Fruit fly (Drosophila melanogaster) whole organism, embryonic: ENCODE measurements around the gene btz.

Experiments used
- BEAF-32 ChIP-seq: fragments of 200-800 bp; sonication (Bioruptor generic); optimal IDR thresholded peaks from 3 replicates; lab custom pipeline; 2017; ENCODE audit warnings: missing biosample characterization, missing genetic modification characterization, mild to moderate bottlenecking, moderate library complexity, missing genetic modification reagents
- CG10147 ChIP-seq: fragments of 200-800 bp; sonication (Bioruptor generic); optimal IDR thresholded peaks from 2 replicates; lab custom pipeline; 2019; ENCODE audit warnings: missing biosample characterization, mild to moderate bottlenecking, missing genetic modification characterization, moderate library complexity
- CG11085 ChIP-seq: fragments of 200-800 bp; sonication (Bioruptor generic); IDR thresholded peaks from 2 replicates; pipeline ENCODE4 v1.3.6; 2022; ENCODE audit warnings: missing biosample characterization, missing genetic modification characterization
- CG12299 ChIP-seq: fragments of 200-800 bp; sonication (Bioruptor generic); optimal IDR thresholded peaks from 2 replicates; lab custom pipeline; 2018; ENCODE audit warnings: missing biosample characterization, mild to moderate bottlenecking, missing genetic modification characterization
- CG13624 ChIP-seq: fragments of 200-800 bp; sonication (Bioruptor generic); optimal IDR thresholded peaks from 2 replicates; lab custom pipeline; 2016; ENCODE audit warnings: missing biosample characterization, missing genetic modification characterization
- CG13894 ChIP-seq: fragments of 200-800 bp; sonication (Bioruptor generic); optimal IDR thresholded peaks from 3 replicates; lab custom pipeline; 2018; ENCODE audit warnings: missing biosample characterization, mild to moderate bottlenecking, missing genetic modification characterization, moderate library complexity
- CG15696 ChIP-seq: fragments of 200-800 bp; sonication (Bioruptor generic); optimal IDR thresholded peaks from 2 replicates; lab custom pipeline; 2019; ENCODE audit warnings: missing biosample characterization, mild to moderate bottlenecking, missing genetic modification characterization, moderate library complexity
- CG1647 ChIP-seq: fragments of 200-800 bp; sonication (Bioruptor generic); optimal IDR thresholded peaks from 3 replicates; lab custom pipeline; 2016; ENCODE audit warnings: missing biosample characterization, missing genetic modification characterization
- CG17186 ChIP-seq: fragments of 200-800 bp; sonication (Bioruptor generic); optimal IDR thresholded peaks from 3 replicates; lab custom pipeline; 2017; ENCODE audit warnings: missing biosample characterization, missing genetic modification reagents, missing genetic modification characterization
- CG17802 ChIP-seq: fragments of 200-800 bp; sonication (Bioruptor generic); optimal IDR thresholded peaks from 2 replicates; lab custom pipeline; 2018; ENCODE audit warnings: missing biosample characterization, mild to moderate bottlenecking, missing genetic modification characterization, moderate library complexity
- CG2120 ChIP-seq: fragments of 200-800 bp; sonication (Bioruptor generic); optimal IDR thresholded peaks from 3 replicates; lab custom pipeline; 2016; ENCODE audit warnings: missing biosample characterization, missing genetic modification characterization
- CG31365 ChIP-seq: fragments of 200-800 bp; sonication (Bioruptor generic); optimal IDR thresholded peaks from 2 replicates; lab custom pipeline; 2018; ENCODE audit warnings: missing biosample characterization, mild to moderate bottlenecking, missing genetic modification characterization
- CG33213 ChIP-seq: fragments of 200-800 bp; sonication (Bioruptor generic); optimal IDR thresholded peaks from 3 replicates; lab custom pipeline; 2016; ENCODE audit warnings: missing biosample characterization, missing genetic modification characterization
- CG7271 ChIP-seq: fragments of 200-800 bp; sonication (Bioruptor generic); optimal IDR thresholded peaks from 2 replicates; lab custom pipeline; 2018; ENCODE audit warnings: missing biosample characterization, mild to moderate bottlenecking, missing genetic modification characterization, moderate library complexity
- CG9932 ChIP-seq: fragments of 200-800 bp; sonication (Bioruptor generic); IDR thresholded peaks from 2 replicates; pipeline ENCODE4 v1.3.6; 2022; ENCODE audit warnings: missing biosample characterization, missing genetic modification characterization
- Fer1 ChIP-seq: fragments of 200-800 bp; sonication (Bioruptor generic); optimal IDR thresholded peaks from 2 replicates; lab custom pipeline; 2017; ENCODE audit warnings: missing biosample characterization, mild to moderate bottlenecking, missing genetic modification characterization
- HLHmδ ChIP-seq: fragments of 200-800 bp; sonication (Bioruptor generic); optimal IDR thresholded peaks from 2 replicates; lab custom pipeline; 2018; ENCODE audit warnings: missing biosample characterization, mild to moderate bottlenecking, missing genetic modification characterization, moderate library complexity
- Med ChIP-seq: fragments of 200-800 bp; sonication (Bioruptor generic); peaks from one replicate; lab custom pipeline; 2016; ENCODE audit warnings: missing biosample characterization, missing genetic modification characterization, mild to moderate bottlenecking, inconsistent platforms, moderate library complexity
- Meics ChIP-seq: fragments of 200-800 bp; sonication (Bioruptor generic); optimal IDR thresholded peaks from 2 replicates; lab custom pipeline; 2017; ENCODE audit warnings: missing biosample characterization, mild to moderate bottlenecking, missing genetic modification characterization
- NFAT ChIP-seq: fragments of 200-800 bp; sonication (Bioruptor generic); IDR thresholded peaks from 2 replicates; pipeline ENCODE4 v1.3.6; 2022; ENCODE audit warnings: missing biosample characterization, missing genetic modification characterization
- Oli ChIP-seq: fragments of 200-800 bp; sonication (Bioruptor generic); optimal IDR thresholded peaks from 2 replicates; lab custom pipeline; 2018; ENCODE audit warnings: missing biosample characterization, mild to moderate bottlenecking, missing genetic modification characterization, moderate library complexity
- abd-A ChIP-seq: fragments of 200-800 bp; sonication (Bioruptor generic); optimal IDR thresholded peaks from 3 replicates; lab custom pipeline; 2019; ENCODE audit warnings: missing biosample characterization, mild to moderate bottlenecking, missing genetic modification characterization, moderate library complexity
- br ChIP-seq: fragments of >200 bp; optimal IDR thresholded peaks from 2 replicates; lab custom pipeline; 2017
- chinmo ChIP-seq: fragments of 200-800 bp; sonication (Bioruptor generic); IDR thresholded peaks from 4 replicates; pipeline ENCODE4 v1.3.6; 2022; ENCODE audit warnings: missing biosample characterization, missing genetic modification characterization; ENCODE audit not compliant: partially characterized antibody
- corto ChIP-seq: fragments of 200-800 bp; sonication (Bioruptor generic); optimal IDR thresholded peaks from 2 replicates; lab custom pipeline; 2016; ENCODE audit warnings: missing biosample characterization, mild to moderate bottlenecking, missing genetic modification characterization, moderate library complexity
- eve ChIP-seq, 2 experiments: fragments of >200 bp; optimal IDR thresholded peaks; 2 replicates each; lab custom pipeline; 2017; ENCODE audit warnings: missing biosample characterization in 2 of 2, missing genetic modification characterization in 2 of 2
- gcm2 ChIP-seq: fragments of 200-800 bp; sonication (Bioruptor generic); optimal IDR thresholded peaks from 2 replicates; lab custom pipeline; 2016; ENCODE audit warnings: missing biosample characterization, missing genetic modification characterization
- gem ChIP-seq: fragments of 200-800 bp; sonication (Bioruptor generic); optimal IDR thresholded peaks from 2 replicates; lab custom pipeline; 2019; ENCODE audit warnings: missing biosample characterization, mild to moderate bottlenecking, missing genetic modification characterization, moderate library complexity
- grau ChIP-seq: fragments of 200-800 bp; optimal IDR thresholded peaks from 3 replicates; lab custom pipeline; 2019; ENCODE audit warnings: missing biosample characterization, mild to moderate bottlenecking, missing genetic modification characterization, moderate library complexity
- gro ChIP-seq: fragments of 200-800 bp; sonication (Bioruptor generic); optimal IDR thresholded peaks from 2 replicates; lab custom pipeline; 2016; ENCODE audit warnings: missing biosample characterization, missing genetic modification characterization
- h ChIP-seq: fragments of >200 bp; optimal IDR thresholded peaks from 2 replicates; lab custom pipeline; 2017
- insv ChIP-seq, 2 experiments: fragments of 200-800 bp; sonication (Bioruptor generic); optimal IDR thresholded peaks; 3 replicates each; lab custom pipeline; 2016 to 2018; ENCODE audit warnings: missing biosample characterization in 2 of 2, missing genetic modification characterization in 2 of 2
- jigr1 ChIP-seq: fragments of 200-800 bp; sonication (Bioruptor generic); IDR thresholded peaks from 3 replicates; pipeline ENCODE4 v1.3.6; 2022; ENCODE audit warnings: missing biosample characterization, missing genetic modification characterization
- kah ChIP-seq: fragments of 200-800 bp; sonication (Bioruptor generic); optimal IDR thresholded peaks from 2 replicates; lab custom pipeline; 2018; ENCODE audit warnings: missing biosample characterization, mild to moderate bottlenecking, missing genetic modification characterization
- lilli ChIP-seq: fragments of 200-800 bp; sonication (Bioruptor generic); optimal IDR thresholded peaks from 3 replicates; lab custom pipeline; 2016; ENCODE audit warnings: missing biosample characterization, missing genetic modification characterization
- lov ChIP-seq, 2 experiments: fragments of 200-800 bp in 1 of 2; fragments of >200 bp in 1 of 2; sonication (Bioruptor generic) in 1 of 2; IDR thresholded peaks in 1 of 2; optimal IDR thresholded peaks in 1 of 2; 2 replicates in 1 of 2; 3 replicates in 1 of 2; pipeline versions ENCODE4 v1.3.6 to Lab custom; 2017 to 2022; ENCODE audit warnings: missing biosample characterization in 1 of 2, missing genetic modification characterization in 1 of 2
- mld ChIP-seq: fragments of 200-800 bp; sonication (Bioruptor generic); IDR thresholded peaks from 3 replicates; pipeline ENCODE4 v1.3.6; 2022; ENCODE audit warnings: missing biosample characterization, missing genetic modification characterization; ENCODE audit not compliant: partially characterized antibody
- nmo ChIP-seq: fragments of 200-800 bp; sonication (Bioruptor generic); optimal IDR thresholded peaks from 2 replicates; lab custom pipeline; 2018; ENCODE audit warnings: missing biosample characterization, mild to moderate bottlenecking, missing genetic modification characterization, moderate library complexity
- onecut ChIP-seq: fragments of 200-800 bp; sonication (Bioruptor generic); IDR thresholded peaks from 2 replicates; pipeline ENCODE4 v1.3.6; 2022; ENCODE audit warnings: missing biosample characterization, missing genetic modification characterization
- phol ChIP-seq: fragments of 200-800 bp; sonication (Bioruptor generic); optimal IDR thresholded peaks from 3 replicates; lab custom pipeline; 2018; ENCODE audit warnings: missing biosample characterization, mild to moderate bottlenecking, missing genetic modification characterization, moderate library complexity
- pita ChIP-seq: fragments of 200-800 bp; sonication (Bioruptor generic); optimal IDR thresholded peaks from 2 replicates; lab custom pipeline; 2017; ENCODE audit warnings: missing biosample characterization, mild to moderate bottlenecking, missing genetic modification characterization
- pzg ChIP-seq: fragments of 200-800 bp; sonication (Bioruptor generic); optimal IDR thresholded peaks from 3 replicates; lab custom pipeline; 2018; ENCODE audit warnings: missing biosample characterization, mild to moderate bottlenecking, missing genetic modification characterization, moderate library complexity
- scrt ChIP-seq: fragments of 200-800 bp; sonication (Bioruptor generic); optimal IDR thresholded peaks from 2 replicates; lab custom pipeline; 2018; ENCODE audit warnings: missing biosample characterization, mild to moderate bottlenecking, missing genetic modification characterization, moderate library complexity
- sd ChIP-seq: fragments of 200-800 bp; sonication (Bioruptor generic); optimal IDR thresholded peaks from 3 replicates; lab custom pipeline; 2018; ENCODE audit warnings: missing biosample characterization, mild to moderate bottlenecking, missing genetic modification characterization, moderate library complexity
- slp2 ChIP-seq: fragments of 200-800 bp; sonication (Bioruptor generic); optimal IDR thresholded peaks from 2 replicates; lab custom pipeline; 2016; ENCODE audit warnings: missing biosample characterization, missing genetic modification characterization
- sqz ChIP-seq: fragments of 200-800 bp; sonication (Bioruptor generic); optimal IDR thresholded peaks from 3 replicates; lab custom pipeline; 2018; ENCODE audit warnings: missing biosample characterization, mild to moderate bottlenecking, missing genetic modification characterization
- vfl ChIP-seq: fragments of 200-800 bp; sonication (Bioruptor generic); optimal IDR thresholded peaks from 2 replicates; lab custom pipeline; 2016; ENCODE audit warnings: missing biosample characterization, missing genetic modification characterization
- vnd ChIP-seq: fragments of 200-800 bp; sonication (Bioruptor generic); IDR thresholded peaks from 3 replicates; pipeline ENCODE4 v1.3.6; 2022; ENCODE audit warnings: missing biosample characterization, missing genetic modification characterization; ENCODE audit not compliant: partially characterized antibody
- zf30C ChIP-seq: fragments of 200-800 bp; sonication (Bioruptor generic); optimal IDR thresholded peaks from 3 replicates; lab custom pipeline; 2018; ENCODE audit warnings: missing biosample characterization, mild to moderate bottlenecking, missing genetic modification characterization

The btz gene

dm6 chr3R:27652156-27652810 is 47.9 kb upstream of the btz start, which contains the start of gene RpS10a (continued):
- TF ChIP-seq lov (optimal IDR thresholded peaks at IDR 0.05; lab: Kevin White, UChicago) (no peak), lov (GFP tag; IDR thresholded peaks at IDR 0.05; lab: Robert Waterston, UW) (no peak), abd-A (tag; lab: Kevin White, UChicago) (no peak), corto (GFP tag; lab: Kevin White, UChicago) (no peak), h (lab: Kevin White, UChicago) (no peak), br (no peak), CG13894 (no peak), vfl (GFP tag; lab: Kevin White, UChicago) (no peak), mld (GFP tag; lab: Robert Waterston, UW) (peak; percentile 47; the same call in 1 of the 3 replicates), CG15696 (tag; lab: Kevin White, UChicago) (no peak), zf30C (no peak), jigr1 (GFP tag; lab: Robert Waterston, UW) (no peak), Oli (tag; lab: Kevin White, UChicago) (no peak), Fer1 (no peak), sd (tag; lab: Kevin White, UChicago) (peak; percentile 92), vnd (no peak), slp2 (GFP tag; lab: Kevin White, UChicago) (no peak), CG10147 (GFP tag; lab: Kevin White, UChicago) (peak; percentile 10), pzg (GFP tag; lab: Kevin White, UChicago) (no peak), gro (GFP tag; lab: Kevin White, UChicago) (no peak), CG9932 (GFP tag; lab: Robert Waterston, UW) (0 out of 2 replicates have a peak, but pooled peaks have one; percentile 5), HLHmδ (GFP tag; lab: Kevin White, UChicago) (no peak), lilli (GFP tag; lab: Kevin White, UChicago) (no peak), CG31365 (tag; lab: Kevin White, UChicago) (no peak), BEAF-32 (GFP tag; lab: Kevin White, UChicago) (no peak), CG11085 (GFP tag; lab: Robert Waterston, UW) (no peak), CG17802 (tag; lab: Kevin White, UChicago) (no peak), CG2120 (GFP tag; lab: Kevin White, UChicago) (peak; percentile 27), CG7271 (tag; lab: Kevin White, UChicago) (no peak), CG13624 (GFP tag; lab: Kevin White, UChicago) (peak; percentile 47), grau (tag; lab: Kevin White, UChicago) (peak; percentile 12), nmo (GFP tag; lab: Kevin White, UChicago) (peak; percentile 8), pita (GFP tag; lab: Kevin White, UChicago) (no peak), NFAT (GFP tag; lab: Robert Waterston, UW) (no peak), Meics (peak; percentile 26), sqz (GFP tag; lab: Kevin White, UChicago) (peak; percentile 45), CG1647 (GFP tag; lab: Kevin White, UChicago) (no peak), chinmo (GFP tag; lab: Robert Waterston, UW) (peak; percentile 79; the same call in 1 of the 4 replicates), CG12299 (tag; lab: Kevin White, UChicago) (no peak), phol (tag; lab: Kevin White, UChicago) (no peak), Med (GFP tag; lab: Kevin White, UChicago) (no peak), insv (GFP tag; optimal IDR thresholded peaks at IDR 0.05; lab: Kevin White, UChicago) (no peak), eve (GFP tag; optimal IDR thresholded peaks at IDR 0.05; lab: Kevin White, UChicago) (no peak), kah (GFP tag; lab: Kevin White, UChicago) (no peak), gem (tag; lab: Kevin White, UChicago) (peak; percentile 24), scrt (GFP tag; lab: Kevin White, UChicago) (peak; percentile 18), onecut (GFP tag; lab: Robert Waterston, UW) (peak; percentile 91), CG33213 (GFP tag; lab: Kevin White, UChicago) (no peak), gcm2 (no peak), CG17186 (no peak)
